Worm (Caenorhabditis elegans): Measurements from ENCODE around the gene cdh-10.

ce11 chrIV:2470114-2470513 lies 6.9 kb upstream of the cdh-10 start, which contains the start of gene ilys-1:
- TF ChIP-seq ama-1 (optimal IDR thresholded peaks at IDR 0.05) (no peak), pqm-1 (tag; optimal IDR thresholded peaks at IDR 0.05) (no peak), nhr-11 (tag; optimal IDR thresholded peaks at IDR 0.05) (no peak), tbx-2 (tag; optimal IDR thresholded peaks at IDR 0.05) (no peak), T23F11.4 (GFP tag; optimal IDR thresholded peaks at IDR 0.05) (no peak), ceh-30 (tag; optimal IDR thresholded peaks at IDR 0.05) (no peak), C08G9.2 (tag; optimal IDR thresholded peaks at IDR 0.05) (no peak)

All from whole organism, late embryonic.